Worm (Caenorhabditis elegans): Measurements from ENCODE around the gene R07B7.8.

R07B7.8 gene

ce11 chrV:12038783-12039182, 45.3 kb downstream of the R07B7.8 start:
- TF ChIP-seq pes-1 (GFP tag; IDR thresholded peaks at IDR 0.05), result no peak
- TF ChIP-seq tbx-11 (GFP tag; IDR thresholded peaks at IDR 0.05), result no peak
- no peak for TF ChIP-seq F13C5.2 (tag; optimal IDR thresholded peaks at IDR 0.05)
- TF ChIP-seq hmg-4 (GFP tag; optimal IDR thresholded peaks at IDR 0.05), result peak; percentile 62
- TF ChIP-seq aly-1 (tag; optimal IDR thresholded peaks at IDR 0.05), result peak; percentile 8
- TF ChIP-seq scrt-1 (GFP tag; IDR thresholded peaks at IDR 0.05), result peak; percentile 54; the same call in 1 of the 2 replicates

ce11 chrV:12038317-12038716, 45.8 kb downstream of the R07B7.8 start:
- TF ChIP-seq aly-1 (tag; optimal IDR thresholded peaks at IDR 0.05), result no peak

ce11 chrV:12037889-12038288, 46.2 kb downstream of the R07B7.8 start:
- no peak for TF ChIP-seq ama-1 (optimal IDR thresholded peaks at IDR 0.05)
- TF ChIP-seq B0310.2 (tag; optimal IDR thresholded peaks at IDR 0.05), result no peak
- TF ChIP-seq ets-7 (tag; optimal IDR thresholded peaks at IDR 0.05), result no peak
- TF ChIP-seq flt-1 (GFP tag; IDR thresholded peaks at IDR 0.05), result no peak
- TF ChIP-seq scrt-1 (GFP tag; IDR thresholded peaks at IDR 0.05), result no peak
- TF ChIP-seq pes-1 (GFP tag; IDR thresholded peaks at IDR 0.05), result no peak
- no peak for TF ChIP-seq hmbx-1 (tag; optimal IDR thresholded peaks at IDR 0.05)
- TF ChIP-seq ceh-36 (tag; optimal IDR thresholded peaks at IDR 0.05), result no peak
- TF ChIP-seq tra-4 (tag; optimal IDR thresholded peaks at IDR 0.05), result no peak
- no peak for TF ChIP-seq tbx-37 (GFP tag; conservative IDR thresholded peaks at IDR 0.05)
- TF ChIP-seq sea-1 (GFP tag; conservative IDR thresholded peaks at IDR 0.05), result no peak
- TF ChIP-seq aly-1 (tag; optimal IDR thresholded peaks at IDR 0.05), result no peak
- no peak for TF ChIP-seq hnd-1 (tag; optimal IDR thresholded peaks at IDR 0.05)

ce11 chrV:12036129-12036528, 48.0 kb downstream of the R07B7.8 start:
- no peak for TF ChIP-seq F13C5.2 (tag; optimal IDR thresholded peaks at IDR 0.05)
- TF ChIP-seq hmbx-1 (tag; optimal IDR thresholded peaks at IDR 0.05), result no peak
- no peak for TF ChIP-seq hnd-1 (tag; optimal IDR thresholded peaks at IDR 0.05)
- no peak for TF ChIP-seq ceh-36 (tag; optimal IDR thresholded peaks at IDR 0.05)
- TF ChIP-seq sea-1 (GFP tag; conservative IDR thresholded peaks at IDR 0.05), result no peak
- no peak for TF ChIP-seq B0310.2 (tag; optimal IDR thresholded peaks at IDR 0.05)
- TF ChIP-seq tra-4 (tag; optimal IDR thresholded peaks at IDR 0.05), result no peak
- TF ChIP-seq ets-7 (tag; optimal IDR thresholded peaks at IDR 0.05), result no peak

- TF ChIP-seq tra-4 (tag; optimal IDR thresholded peaks at IDR 0.05) (no peak), scrt-1 (GFP tag; IDR thresholded peaks at IDR 0.05) (no peak), hnd-1 (tag; optimal IDR thresholded peaks at IDR 0.05) (no peak), sea-1 (GFP tag; conservative IDR thresholded peaks at IDR 0.05) (no peak), B0310.2 (tag; optimal IDR thresholded peaks at IDR 0.05) (no peak), flt-1 (GFP tag; IDR thresholded peaks at IDR 0.05) (no peak), F13C5.2 (tag; optimal IDR thresholded peaks at IDR 0.05) (no peak), ceh-13 (GFP tag; optimal IDR thresholded peaks at IDR 0.05) (no peak), pes-1 (GFP tag; IDR thresholded peaks at IDR 0.05) (no peak), ama-1 (optimal IDR thresholded peaks at IDR 0.05) (no peak), tbx-11 (GFP tag; IDR thresholded peaks at IDR 0.05) (no peak), aly-1 (tag; optimal IDR thresholded peaks at IDR 0.05) (no peak), ceh-36 (tag; optimal IDR thresholded peaks at IDR 0.05) (no peak), hmbx-1 (tag; optimal IDR thresholded peaks at IDR 0.05) (no peak), tbx-37 (GFP tag; conservative IDR thresholded peaks at IDR 0.05) (no peak), hmg-4 (GFP tag; optimal IDR thresholded peaks at IDR 0.05) (no peak), ets-7 (tag; optimal IDR thresholded peaks at IDR 0.05) (no peak)
Observed at ce11 chrV:12033841-12034240, 50.3 kb downstream of the R07B7.8 start.

ce11 chrV:12032060-12032459, 52.1 kb downstream of the R07B7.8 start, which contains the start of gene pkc-1:
TSS of gene pkc-1 (minus strand) at chrV:12032160.
- TF ChIP-seq tbx-37 (GFP tag; conservative IDR thresholded peaks at IDR 0.05), result no peak

Data from whole organism, early embryonic.